Fruit fly (Drosophila melanogaster) whole organism, embryonic: Measurements from ENCODE around the gene CheB38c.

Experiments used
- ATbp ChIP-seq: fragments of 200-800 bp; sonication (Bioruptor generic); optimal IDR thresholded peaks from 2 replicates; lab custom pipeline; 2017; ENCODE audit warnings: missing biosample characterization, mild to moderate bottlenecking, missing genetic modification characterization, missing genetic modification reagents
- Atf3 ChIP-seq: fragments of 200-800 bp; sonication (Bioruptor generic); optimal IDR thresholded peaks from 3 replicates; lab custom pipeline; 2016; ENCODE audit warnings: missing biosample characterization, missing genetic modification characterization
- Bgb ChIP-seq: fragments of 200-800 bp; sonication (Bioruptor generic); IDR thresholded peaks from 2 replicates; pipeline ENCODE4 v1.3.6; 2022; ENCODE audit warnings: missing biosample characterization, missing genetic modification characterization; ENCODE audit not compliant: partially characterized antibody
- Bteb2 ChIP-seq: fragments of 200-800 bp; sonication (Bioruptor generic); optimal IDR thresholded peaks from 2 replicates; lab custom pipeline; 2016; ENCODE audit warnings: missing biosample characterization, missing genetic modification characterization
- CG10274 ChIP-seq: fragments of 200-800 bp; sonication (Bioruptor generic); optimal IDR thresholded peaks from 3 replicates; lab custom pipeline; 2017; ENCODE audit warnings: missing biosample characterization, mild to moderate bottlenecking, missing genetic modification characterization
- CG10431 ChIP-seq: fragments of 200-800 bp; sonication (Bioruptor generic); optimal IDR thresholded peaks from 3 replicates; lab custom pipeline; 2018; ENCODE audit warnings: missing biosample characterization, mild to moderate bottlenecking, missing genetic modification characterization
- CG12155 ChIP-seq: fragments of 200-800 bp; sonication (Bioruptor generic); optimal IDR thresholded peaks from 3 replicates; lab custom pipeline; 2016; ENCODE audit warnings: missing biosample characterization, missing genetic modification characterization
- CG12391 ChIP-seq: fragments of 200-800 bp; sonication (Bioruptor generic); optimal IDR thresholded peaks from 3 replicates; lab custom pipeline; 2018; ENCODE audit warnings: missing biosample characterization, mild to moderate bottlenecking, missing genetic modification characterization, moderate library complexity
- CG15269 ChIP-seq: fragments of 200-800 bp; sonication (Bioruptor generic); optimal IDR thresholded peaks from 2 replicates; lab custom pipeline; 2018; ENCODE audit warnings: missing biosample characterization, mild to moderate bottlenecking, missing genetic modification characterization, moderate library complexity
- CG17829 ChIP-seq: fragments of 200-800 bp; optimal IDR thresholded peaks from 2 replicates; lab custom pipeline; 2019; ENCODE audit warnings: missing biosample characterization, mild to moderate bottlenecking, missing genetic modification characterization, moderate library complexity
- CG1792 ChIP-seq: fragments of 200-800 bp; sonication (Bioruptor generic); optimal IDR thresholded peaks from 2 replicates; lab custom pipeline; 2016; ENCODE audit warnings: missing biosample characterization, missing genetic modification characterization
- CG3065 ChIP-seq: fragments of 200-800 bp; sonication (Bioruptor generic); optimal IDR thresholded peaks from 2 replicates; lab custom pipeline; 2016; ENCODE audit warnings: missing biosample characterization, missing genetic modification characterization
- CG31224 ChIP-seq: fragments of 200-800 bp; sonication (Bioruptor generic); IDR thresholded peaks from 2 replicates; pipeline ENCODE4 v1.3.6; 2022; ENCODE audit warnings: missing biosample characterization, missing genetic modification characterization
- CG3847 ChIP-seq: fragments of 200-800 bp; sonication (Bioruptor generic); IDR thresholded peaks from 2 replicates; pipeline ENCODE4 v1.3.6; 2022; ENCODE audit warnings: missing biosample characterization, missing genetic modification characterization
- CG43689 ChIP-seq: fragments of 200-800 bp; sonication (Bioruptor generic); IDR thresholded peaks from 2 replicates; pipeline ENCODE4 v1.3.6; 2022; ENCODE audit warnings: missing biosample characterization, missing genetic modification characterization
- CG4707 ChIP-seq: fragments of 200-800 bp; sonication (Bioruptor generic); optimal IDR thresholded peaks from 2 replicates; lab custom pipeline; 2018; ENCODE audit warnings: missing biosample characterization, mild to moderate bottlenecking, missing genetic modification characterization, moderate library complexity
- CG4854 ChIP-seq: fragments of 200-800 bp; sonication (Bioruptor generic); optimal IDR thresholded peaks from 2 replicates; lab custom pipeline; 2016; ENCODE audit warnings: missing biosample characterization, missing genetic modification characterization, inconsistent platforms
- CG6654 ChIP-seq: fragments of 200-800 bp; sonication (Bioruptor generic); optimal IDR thresholded peaks from 2 replicates; lab custom pipeline; 2017; ENCODE audit warnings: missing biosample characterization, mild to moderate bottlenecking, missing genetic modification characterization
- CG7839 ChIP-seq: fragments of 200-800 bp; sonication (Bioruptor generic); optimal IDR thresholded peaks from 3 replicates; lab custom pipeline; 2018; ENCODE audit warnings: missing biosample characterization, mild to moderate bottlenecking, missing genetic modification characterization, moderate library complexity
- CG9437 ChIP-seq: fragments of 200-800 bp; sonication (Bioruptor generic); optimal IDR thresholded peaks from 2 replicates; lab custom pipeline; 2018; ENCODE audit warnings: missing biosample characterization, mild to moderate bottlenecking, missing genetic modification characterization
- CG9609 ChIP-seq: fragments of 200-800 bp; sonication (Bioruptor generic); optimal IDR thresholded peaks from 3 replicates; lab custom pipeline; 2016; ENCODE audit warnings: missing biosample characterization, missing genetic modification characterization
- Dbx ChIP-seq: fragments of 200-800 bp; sonication (Bioruptor generic); IDR thresholded peaks from 3 replicates; pipeline ENCODE4 v1.3.6; 2022; ENCODE audit warnings: missing biosample characterization, missing genetic modification characterization
- HLH3B ChIP-seq: fragments of 200-800 bp; sonication (Bioruptor generic); IDR thresholded peaks from 2 replicates; pipeline ENCODE4 v1.3.6; 2022; ENCODE audit warnings: missing biosample characterization, missing genetic modification characterization
- Hand ChIP-seq: fragments of 200-800 bp; sonication (Bioruptor generic); optimal IDR thresholded peaks from 2 replicates; lab custom pipeline; 2017; ENCODE audit warnings: mild to moderate bottlenecking, missing biosample characterization, missing genetic modification reagents, missing genetic modification characterization
- HmgD ChIP-seq: fragments of 200-800 bp; sonication (Bioruptor generic); optimal IDR thresholded peaks from 3 replicates; lab custom pipeline; 2016; ENCODE audit warnings: missing biosample characterization, missing genetic modification characterization
- HmgZ ChIP-seq: fragments of 200-800 bp; sonication (Bioruptor generic); optimal IDR thresholded peaks from 2 replicates; lab custom pipeline; 2018; ENCODE audit warnings: missing biosample characterization, mild to moderate bottlenecking, missing genetic modification characterization
- Hmr ChIP-seq: fragments of 200-800 bp; sonication (Bioruptor generic); optimal IDR thresholded peaks from 3 replicates; lab custom pipeline; 2017; ENCODE audit warnings: mild to moderate bottlenecking, missing biosample characterization, missing genetic modification reagents, missing genetic modification characterization
- Jarid2 ChIP-seq: fragments of 200-800 bp; sonication (Bioruptor generic); optimal IDR thresholded peaks from 3 replicates; lab custom pipeline; 2017; ENCODE audit warnings: mild to moderate bottlenecking, missing biosample characterization, missing genetic modification reagents, missing genetic modification characterization
- Max ChIP-seq: fragments of 200-800 bp; sonication (Bioruptor generic); optimal IDR thresholded peaks from 2 replicates; lab custom pipeline; 2016; ENCODE audit warnings: missing biosample characterization, mild to moderate bottlenecking, missing genetic modification characterization
- Myb ChIP-seq: fragments of 200-800 bp; sonication (Bioruptor generic); optimal IDR thresholded peaks from 2 replicates; lab custom pipeline; 2016; ENCODE audit warnings: missing biosample characterization, missing genetic modification characterization
- Neu2 ChIP-seq: fragments of 200-800 bp; sonication (Bioruptor generic); optimal IDR thresholded peaks from 3 replicates; lab custom pipeline; 2016; ENCODE audit warnings: missing biosample characterization, missing genetic modification characterization, borderline replicate concordance
- Poxn ChIP-seq: fragments of 200-800 bp; sonication (Bioruptor generic); IDR thresholded peaks from 2 replicates; pipeline ENCODE4 v1.3.6; 2022; ENCODE audit warnings: missing biosample characterization, missing genetic modification characterization
- ac ChIP-seq: fragments of 200-800 bp; sonication (Bioruptor generic); optimal IDR thresholded peaks from 3 replicates; lab custom pipeline; 2017; ENCODE audit warnings: missing biosample characterization, mild to moderate bottlenecking, missing genetic modification characterization
- al ChIP-seq: fragments of 200-800 bp; sonication (Bioruptor generic); IDR thresholded peaks from 2 replicates; pipeline ENCODE4 v1.3.6; 2022; ENCODE audit warnings: missing biosample characterization, missing genetic modification characterization
- bigmax ChIP-seq: fragments of 200-800 bp; sonication (Bioruptor generic); optimal IDR thresholded peaks from 2 replicates; lab custom pipeline; 2018; ENCODE audit warnings: missing biosample characterization, mild to moderate bottlenecking, missing genetic modification characterization
- btn ChIP-seq: fragments of 200-800 bp; sonication (Bioruptor generic); optimal IDR thresholded peaks from 2 replicates; lab custom pipeline; 2016; ENCODE audit warnings: missing biosample characterization, missing genetic modification characterization
- da ChIP-seq: fragments of 200-800 bp; sonication (Bioruptor generic); optimal IDR thresholded peaks from 2 replicates; lab custom pipeline; 2016; ENCODE audit warnings: missing biosample characterization, missing genetic modification characterization
- dimm ChIP-seq: fragments of 200-800 bp; sonication (Bioruptor generic); IDR thresholded peaks from 2 replicates; pipeline ENCODE4 v1.3.6; 2022; ENCODE audit warnings: missing biosample characterization, missing genetic modification characterization
- ems ChIP-seq: fragments of 200-800 bp; sonication (Bioruptor generic); optimal IDR thresholded peaks from 3 replicates; lab custom pipeline; 2016; ENCODE audit warnings: missing biosample characterization, missing genetic modification characterization
- fd102C ChIP-seq: fragments of 200-800 bp; sonication (Bioruptor generic); optimal IDR thresholded peaks from 2 replicates; lab custom pipeline; 2018; ENCODE audit warnings: missing biosample characterization, mild to moderate bottlenecking, missing genetic modification characterization, moderate library complexity
- fd64A ChIP-seq: fragments of 200-800 bp; sonication (Bioruptor generic); optimal IDR thresholded peaks from 3 replicates; lab custom pipeline; 2018; ENCODE audit warnings: missing biosample characterization, mild to moderate bottlenecking, missing genetic modification characterization
- gcm ChIP-seq: fragments of 200-800 bp; sonication (Bioruptor generic); optimal IDR thresholded peaks from 2 replicates; lab custom pipeline; 2019; ENCODE audit warnings: missing biosample characterization, mild to moderate bottlenecking, missing genetic modification characterization, moderate library complexity
- hb ChIP-seq: fragments of 200-800 bp; sonication (Bioruptor generic); IDR thresholded peaks from 3 replicates; pipeline ENCODE4 v1.3.6; 2022; ENCODE audit warnings: missing biosample characterization, missing genetic modification characterization; ENCODE audit not compliant: partially characterized antibody
- lilli ChIP-seq: fragments of 200-800 bp; sonication (Bioruptor generic); optimal IDR thresholded peaks from 3 replicates; lab custom pipeline; 2016; ENCODE audit warnings: missing biosample characterization, missing genetic modification characterization
- mirr ChIP-seq: fragments of 200-800 bp; sonication (Bioruptor generic); optimal IDR thresholded peaks from 3 replicates; lab custom pipeline; 2018; ENCODE audit warnings: missing biosample characterization, mild to moderate bottlenecking, missing genetic modification characterization
- nerfin-2 ChIP-seq: fragments of 200-800 bp; sonication (Bioruptor generic); IDR thresholded peaks from 2 replicates; pipeline ENCODE4 v1.3.6; 2022; ENCODE audit warnings: missing biosample characterization, missing genetic modification characterization; ENCODE audit not compliant: partially characterized antibody
- otp ChIP-seq: fragments of 200-800 bp; sonication (Bioruptor generic); IDR thresholded peaks from 3 replicates; pipeline ENCODE4, ENCODE4 v1.3.6; 2022; ENCODE audit warnings: missing biosample characterization, missing genetic modification characterization
- tna ChIP-seq: fragments of 200-800 bp; sonication (Bioruptor generic); IDR thresholded peaks from 2 replicates; pipeline ENCODE4 v1.3.6; 2022; ENCODE audit warnings: missing biosample characterization, missing genetic modification characterization; ENCODE audit not compliant: partially characterized antibody
- usp ChIP-seq: fragments of >200 bp; optimal IDR thresholded peaks from 2 replicates; lab custom pipeline; 2017; ENCODE audit warnings: missing biosample characterization, missing genetic modification characterization

Gene CheB38c

dm6 chr2L:20805624-20806339, 14.9 kb downstream of the CheB38c start (continued):
- TF ChIP-seq CG3847 (GFP tag; lab: Robert Waterston, UW) (peak; percentile 95), HLH3B (peak; percentile 91), CG4854 (GFP tag; lab: Kevin White, UChicago) (peak; percentile 89), Atf3 (peak; percentile 69), fd102C (GFP tag; lab: Kevin White, UChicago) (peak; percentile 65), gcm (GFP tag; lab: Kevin White, UChicago) (peak; percentile 98), CG10274 (GFP tag; lab: Kevin White, UChicago) (peak; percentile 85), CG43689 (GFP tag; lab: Robert Waterston, UW) (peak; percentile 93), CG10431 (GFP tag; lab: Kevin White, UChicago) (peak; percentile 77), da (GFP tag; lab: Kevin White, UChicago) (peak; percentile 21), btn (no peak), Hand (GFP tag; lab: Kevin White, UChicago) (peak; percentile 94), CG31224 (GFP tag; lab: Robert Waterston, UW) (peak; percentile 88), tna (GFP tag; lab: Robert Waterston, UW) (peak; percentile 88), CG9437 (peak; percentile 92), Poxn (peak; percentile 87), ATbp (GFP tag; lab: Kevin White, UChicago) (peak; percentile 93), Jarid2 (GFP tag; lab: Kevin White, UChicago) (peak; percentile 86), CG7839 (tag; lab: Kevin White, UChicago) (peak; percentile 97), hb (GFP tag; lab: Robert Waterston, UW) (peak; percentile 70; the same call in 2 of the 3 replicates), HmgZ (tag; lab: Kevin White, UChicago) (peak; percentile 97), CG12155 (peak; percentile 95), CG12391 (tag; lab: Kevin White, UChicago) (peak; percentile 97), bigmax (GFP tag; lab: Kevin White, UChicago) (peak; percentile 64), nerfin-2 (GFP tag; lab: Robert Waterston, UW) (peak; percentile 85), otp (GFP tag; lab: Robert Waterston, UW) (peak; percentile 94), Max (GFP tag; lab: Kevin White, UChicago) (peak; percentile 88), Dbx (GFP tag; lab: Robert Waterston, UW) (peak; percentile 96), fd64A (GFP tag; lab: Kevin White, UChicago) (peak; percentile 84), CG1792 (GFP tag; lab: Kevin White, UChicago) (no peak), Myb (peak; percentile 39), ems (GFP tag; lab: Kevin White, UChicago) (peak; percentile 86), mirr (peak; percentile 80), CG6654 (GFP tag; lab: Kevin White, UChicago) (peak; percentile 84), Bgb (GFP tag; lab: Robert Waterston, UW) (peak; percentile 75), lilli (GFP tag; lab: Kevin White, UChicago) (peak; percentile 95), HmgD (GFP tag; lab: Kevin White, UChicago) (peak; percentile 12), CG4707 (GFP tag; lab: Kevin White, UChicago) (peak; percentile 79), CG9609 (GFP tag; lab: Kevin White, UChicago) (peak; percentile 57), CG15269 (peak; percentile 97), Hmr (GFP tag; lab: Kevin White, UChicago) (peak; percentile 97), ac (peak; percentile 62), usp (no peak), CG17829 (tag; lab: Kevin White, UChicago) (peak; percentile 96), Bteb2 (peak; percentile 90), CG3065 (peak; percentile 84), dimm (peak; percentile 86), al (GFP tag; lab: Robert Waterston, UW) (peak; percentile 94), Neu2 (no peak)
